Worm (Caenorhabditis elegans) whole organism, L1 larva: ENCODE data around the gene cup-15.

Source experiments
- C04F5.9 ChIP-seq: sonication (generic microtip); optimal IDR thresholded peaks from 2 replicates; lab custom pipeline; 2016; ENCODE audit warnings: missing genetic modification characterization, missing compliant biosample characterization
- C16A3.4 ChIP-seq: fragments of 150-350 bp; optimal IDR thresholded peaks from 2 replicates; lab custom pipeline; 2014; ENCODE audit warnings: missing biosample characterization, missing genetic modification characterization
- F16B12.6 ChIP-seq: fragments of 150-350 bp; optimal IDR thresholded peaks from 2 replicates; lab custom pipeline; 2014; ENCODE audit warnings: missing biosample characterization, missing genetic modification characterization
- aha-1 ChIP-seq: fragments of 150-350 bp; optimal IDR thresholded peaks from 2 replicates; lab custom pipeline; 2014; ENCODE audit warnings: missing biosample characterization, missing genetic modification characterization
- ama-1 ChIP-seq: fragments of 150-350 bp; optimal IDR thresholded peaks from 2 replicates; lab custom pipeline; 2014
- ceh-8 ChIP-seq: fragments of 200-800 bp; sonication (Bioruptor generic); optimal IDR thresholded peaks from 2 replicates; lab custom pipeline; 2018; ENCODE audit warnings: mild to moderate bottlenecking, missing genetic modification characterization, moderate library complexity, missing compliant biosample characterization
- dsc-1 ChIP-seq: sonication (generic microtip); optimal IDR thresholded peaks from 2 replicates; lab custom pipeline; 2016; ENCODE audit warnings: mild to moderate bottlenecking, missing genetic modification characterization, missing compliant biosample characterization
- efl-3 ChIP-seq: fragments of 200-800 bp; sonication (Bioruptor generic); optimal IDR thresholded peaks from 2 replicates; lab custom pipeline; 2018; ENCODE audit warnings: mild to moderate bottlenecking, missing genetic modification characterization, missing compliant biosample characterization
- elt-2 ChIP-seq: sonication (generic microtip); optimal IDR thresholded peaks from 2 replicates; lab custom pipeline; 2016; ENCODE audit warnings: missing genetic modification characterization, mild to moderate bottlenecking, inconsistent platforms, missing compliant biosample characterization, missing genetic modification reagents
- elt-3 ChIP-seq, 6 experiments: fragments of 150-350 bp in 1 of 6; sonication (generic microtip); optimal IDR thresholded peaks; 2 replicates each; lab custom pipeline; 2017 to 2018; ENCODE audit warnings: missing biosample characterization in 6 of 6, missing genetic modification characterization in 6 of 6, inconsistent platforms in 1 of 6
- ets-5 ChIP-seq: fragments of 200-800 bp; sonication (Bioruptor generic); IDR thresholded peaks from 2 replicates; pipeline ENCODE4 v1.3.6; 2022; ENCODE audit warnings: missing genetic modification characterization, missing compliant biosample characterization
- fkh-10 ChIP-seq: sonication (generic microtip); optimal IDR thresholded peaks from 2 replicates; lab custom pipeline; 2017; ENCODE audit warnings: missing biosample characterization, missing genetic modification reagents, missing genetic modification characterization
- fkh-4 ChIP-seq: sonication (generic microtip); optimal IDR thresholded peaks from 2 replicates; lab custom pipeline; 2016; ENCODE audit warnings: missing compliant biosample characterization, missing genetic modification characterization, borderline replicate concordance
- fkh-8 ChIP-seq: sonication (generic microtip); optimal IDR thresholded peaks from 2 replicates; lab custom pipeline; 2016; ENCODE audit warnings: mild to moderate bottlenecking, missing genetic modification characterization, missing compliant biosample characterization
- fos-1 ChIP-seq: fragments of 150-350 bp; optimal IDR thresholded peaks from 2 replicates; lab custom pipeline; 2014; ENCODE audit warnings: missing biosample characterization, missing genetic modification characterization
- hlh-17 ChIP-seq: fragments of 200-800 bp; sonication (Bioruptor generic); optimal IDR thresholded peaks from 2 replicates; lab custom pipeline; 2018; ENCODE audit warnings: missing genetic modification characterization, mild to moderate bottlenecking, missing compliant biosample characterization, moderate library complexity, borderline replicate concordance
- isw-1 ChIP-seq: fragments of 200-800 bp; sonication (Bioruptor generic); IDR thresholded peaks from 2 replicates; pipeline ENCODE4 v1.3.6; 2022; ENCODE audit warnings: missing genetic modification characterization, missing compliant biosample characterization
- jun-1 ChIP-seq: fragments of 150-350 bp; optimal IDR thresholded peaks from 2 replicates; lab custom pipeline; 2014; ENCODE audit warnings: missing biosample characterization, missing genetic modification reagents, missing genetic modification characterization
- lin-39 ChIP-seq: fragments of 150-350 bp; optimal IDR thresholded peaks from 2 replicates; lab custom pipeline; 2014; ENCODE audit warnings: missing biosample characterization, missing genetic modification reagents, missing genetic modification characterization
- mdl-1 ChIP-seq, 2 experiments: fragments of 150-350 bp; optimal IDR thresholded peaks; 2 replicates each; lab custom pipeline; 2014 to 2017; ENCODE audit warnings: missing biosample characterization in 2 of 2, missing genetic modification characterization in 2 of 2, inconsistent platforms in 1 of 2
- nhr-11 ChIP-seq: fragments of 150-350 bp; optimal IDR thresholded peaks from 2 replicates; lab custom pipeline; 2014; ENCODE audit warnings: missing biosample characterization, missing genetic modification characterization
- nhr-12 ChIP-seq: sonication (generic microtip); optimal IDR thresholded peaks from 2 replicates; lab custom pipeline; 2017; ENCODE audit warnings: missing biosample characterization, missing genetic modification characterization
- nhr-237 ChIP-seq: fragments of 150-350 bp; optimal IDR thresholded peaks from 2 replicates; lab custom pipeline; 2014; ENCODE audit warnings: missing biosample characterization, missing genetic modification characterization
- nhr-28 ChIP-seq: fragments of 150-350 bp; optimal IDR thresholded peaks from 2 replicates; lab custom pipeline; 2014; ENCODE audit warnings: missing biosample characterization, missing genetic modification characterization
- nhr-76 ChIP-seq: sonication (generic microtip); optimal IDR thresholded peaks from 2 replicates; lab custom pipeline; 2017; ENCODE audit warnings: missing biosample characterization, missing genetic modification characterization
- nhr-77 ChIP-seq: fragments of 150-350 bp; optimal IDR thresholded peaks from 2 replicates; lab custom pipeline; 2014; ENCODE audit warnings: missing biosample characterization, missing genetic modification characterization
- pqm-1 ChIP-seq: sonication (generic microtip); optimal IDR thresholded peaks from 3 replicates; lab custom pipeline; 2017; ENCODE audit warnings: missing biosample characterization, missing genetic modification characterization
- rnt-1 ChIP-seq: sonication (generic microtip); optimal IDR thresholded peaks from 2 replicates; lab custom pipeline; 2016; ENCODE audit warnings: mild to moderate bottlenecking, missing genetic modification characterization, moderate library complexity, missing compliant biosample characterization
- snpc-4 ChIP-seq: fragments of 150-350 bp; optimal IDR thresholded peaks from 2 replicates; lab custom pipeline; 2014; ENCODE audit warnings: missing biosample characterization, missing genetic modification characterization
- snu-23 ChIP-seq: sonication (generic microtip); optimal IDR thresholded peaks from 2 replicates; lab custom pipeline; 2016; ENCODE audit warnings: missing genetic modification characterization, missing compliant biosample characterization
- sox-4 ChIP-seq: sonication (generic microtip); optimal IDR thresholded peaks from 2 replicates; lab custom pipeline; 2016; ENCODE audit warnings: missing genetic modification characterization, missing compliant biosample characterization
- sup-37 ChIP-seq: fragments of 200-800 bp; sonication (Bioruptor generic); optimal IDR thresholded peaks from 2 replicates; lab custom pipeline; 2018; ENCODE audit warnings: mild to moderate bottlenecking, missing genetic modification characterization, missing compliant biosample characterization
- swsn-7 ChIP-seq: sonication (generic microtip); optimal IDR thresholded peaks from 2 replicates; lab custom pipeline; 2016; ENCODE audit warnings: missing genetic modification characterization, missing compliant biosample characterization
- tlp-1 ChIP-seq: fragments of 150-350 bp; optimal IDR thresholded peaks from 2 replicates; lab custom pipeline; 2014; ENCODE audit warnings: missing biosample characterization, missing genetic modification characterization
- unc-130 ChIP-seq: fragments of 150-350 bp; optimal IDR thresholded peaks from 2 replicates; lab custom pipeline; 2017; ENCODE audit warnings: missing biosample characterization, missing genetic modification characterization, inconsistent platforms
- unc-62 ChIP-seq: fragments of 150-350 bp; optimal IDR thresholded peaks from 2 replicates; lab custom pipeline; 2014; ENCODE audit warnings: missing biosample characterization, missing genetic modification reagents, missing genetic modification characterization
- unc-86 ChIP-seq: sonication (generic microtip); optimal IDR thresholded peaks from 2 replicates; lab custom pipeline; 2016; ENCODE audit warnings: missing genetic modification characterization, missing compliant biosample characterization
- unc-98 ChIP-seq: fragments of 200-800 bp; sonication (Bioruptor generic); IDR thresholded peaks from 2 replicates; pipeline ENCODE4 v1.3.6; 2022; ENCODE audit warnings: missing genetic modification characterization, missing compliant biosample characterization
- vab-15 ChIP-seq: sonication (generic microtip); optimal IDR thresholded peaks from 2 replicates; lab custom pipeline; 2017; ENCODE audit warnings: missing genotype, mild to moderate bottlenecking, missing genetic modification characterization, missing compliant biosample characterization
- xbp-1 ChIP-seq: sonication (generic microtip); optimal IDR thresholded peaks from 2 replicates; lab custom pipeline; 2016; ENCODE audit warnings: missing genetic modification characterization, missing compliant biosample characterization
- zag-1 ChIP-seq: fragments of 150-350 bp; optimal IDR thresholded peaks from 2 replicates; lab custom pipeline; 2014; ENCODE audit warnings: missing biosample characterization, missing genetic modification characterization

Gene cup-15

DNA sequence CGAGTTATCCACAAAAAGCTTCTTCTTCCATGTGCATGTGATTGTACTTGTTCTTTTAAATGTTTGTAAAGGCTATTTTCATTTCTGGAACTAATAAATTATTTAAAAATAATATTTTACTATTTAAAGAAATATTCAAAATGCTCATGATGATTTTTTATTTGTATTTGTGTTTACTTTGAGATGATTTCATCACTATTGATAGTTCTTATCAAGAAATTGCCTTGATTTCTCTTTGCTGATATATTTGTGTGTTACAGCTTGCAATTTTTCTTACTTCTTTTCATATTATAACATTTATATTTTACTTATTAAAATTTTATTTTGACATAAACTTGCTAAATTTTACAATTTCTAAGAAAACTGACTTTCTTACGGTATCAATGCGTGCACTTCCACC, 25.4 kb downstream of the cup-15 start:
- TF ChIP-seq elt-2 (tag; lab: Kevin White, UChicago) (peak; percentile 20), swsn-7 (tag; lab: Kevin White, UChicago) (no peak)

DNA sequence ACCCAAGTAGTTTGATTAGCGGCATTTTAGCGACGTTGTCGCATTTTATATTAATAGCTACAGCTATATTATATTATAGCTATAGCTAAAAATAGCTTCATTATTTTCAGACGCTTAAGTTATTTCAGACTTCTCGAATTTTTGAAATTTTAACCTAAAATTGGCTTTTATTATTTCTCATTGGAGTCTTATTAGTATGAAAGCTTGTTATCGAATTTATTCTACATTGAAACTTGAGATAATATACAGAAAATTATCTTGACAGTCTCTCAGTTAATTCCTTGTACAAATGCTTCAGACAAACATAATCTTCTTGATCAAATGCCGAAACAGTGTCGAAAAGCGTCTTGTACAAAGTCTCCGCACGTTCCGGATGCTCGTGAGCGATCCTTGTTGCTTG, 27.0 kb downstream of the cup-15 start, which contains the start of gene srh-48:
srh-48 (plus strand) TSS at position 301 of the 400 bp plus-strand sequence.
- TF ChIP-seq nhr-11 (tag; lab: Kevin White, UChicago) (no peak), isw-1 (GFP tag; lab: Robert Waterston, UW) (no peak), dsc-1 (tag; lab: Kevin White, UChicago) (no peak), mdl-1 (tag; optimal IDR thresholded peaks at IDR 0.05; lab: Kevin White, UChicago) (no peak), lin-39 (tag; lab: Kevin White, UChicago) (no peak), fkh-8 (tag; lab: Kevin White, UChicago) (no peak), C16A3.4 (tag; lab: Kevin White, UChicago) (no peak), efl-3 (GFP tag; lab: Kevin White, UChicago) (no peak), xbp-1 (tag; lab: Kevin White, UChicago) (no peak), nhr-237 (no peak), unc-86 (no peak), fos-1 (no peak), unc-62 (GFP tag; lab: Kevin White, UChicago) (no peak), nhr-28 (no peak)
- TF ChIP-seq, all 84 proteins: peak for 0

DNA sequence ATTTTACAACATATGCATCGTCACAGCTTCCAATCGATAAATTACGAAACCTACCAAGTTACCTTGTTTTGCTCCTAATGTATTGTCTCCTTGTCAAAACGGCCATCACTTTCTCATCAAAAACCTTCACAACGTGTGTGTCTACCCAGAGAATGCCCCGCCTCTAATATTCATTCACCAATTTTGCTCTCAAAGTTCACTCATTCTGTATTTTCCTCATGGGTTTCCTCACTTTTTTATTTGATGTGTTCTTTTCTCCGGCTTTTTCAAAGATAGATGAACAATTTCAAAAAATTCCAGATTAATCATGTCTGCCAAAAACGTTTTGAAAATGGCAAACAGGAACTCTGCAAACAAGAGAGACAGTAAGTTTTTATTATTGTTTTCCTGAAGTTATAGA, 32.4 kb downstream of the cup-15 start, which contains the start of gene C06C3.7:
C06C3.7 (plus strand) TSS at position 301 of the 400 bp plus-strand sequence.
- TF ChIP-seq unc-98 (GFP tag; lab: Robert Waterston, UW), result no peak
- no peak for TF ChIP-seq fkh-8 (tag; lab: Kevin White, UChicago)
- TF ChIP-seq isw-1 (GFP tag; lab: Robert Waterston, UW), result no peak
- TF ChIP-seq sox-4 (tag; lab: Kevin White, UChicago), result no peak
- TF ChIP-seq nhr-76 (tag; lab: Kevin White, UChicago), result no peak
- no peak for TF ChIP-seq vab-15 (tag; lab: Kevin White, UChicago)
- no peak for TF ChIP-seq sup-37 (GFP tag; lab: Kevin White, UChicago)
- no peak for TF ChIP-seq hlh-17
- TF ChIP-seq zag-1 (tag; lab: Kevin White, UChicago), result no peak
- TF ChIP-seq unc-86, result no peak
- TF ChIP-seq aha-1 (tag; lab: Kevin White, UChicago), result no peak
- TF ChIP-seq unc-130 (tag; lab: Kevin White, UChicago), result no peak
- no peak for TF ChIP-seq nhr-237
- TF ChIP-seq rnt-1 (tag; lab: Kevin White, UChicago), result no peak
- no peak for TF ChIP-seq nhr-77
- no peak for TF ChIP-seq snpc-4 (tag; lab: Kevin White, UChicago)
- TF ChIP-seq ama-1 (lab: Kevin White, UChicago), result no peak

DNA sequence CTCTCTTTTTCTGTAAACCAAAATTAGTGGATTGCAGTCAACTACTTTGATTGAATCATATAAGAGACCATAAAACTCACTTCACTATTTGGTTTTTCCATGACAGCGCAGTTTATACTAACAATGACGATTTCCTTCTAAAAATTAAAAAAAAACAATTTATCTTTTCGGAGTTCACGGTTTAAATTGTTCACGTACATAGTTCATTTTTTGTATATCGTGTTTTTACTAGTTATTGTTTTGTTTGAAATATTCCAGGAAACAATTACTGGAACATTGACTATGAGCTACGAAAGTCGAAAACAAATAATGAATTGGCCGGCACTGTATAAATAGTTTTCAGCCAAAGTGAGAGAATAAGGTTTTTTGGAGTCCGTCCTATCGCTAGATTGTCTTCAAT, 39.9 kb downstream of the cup-15 start, which contains the start of gene lido-17:
lido-17 (minus strand) TSS at position 101 of the 400 bp plus-strand sequence.
- TF ChIP-seq ets-5 (GFP tag; lab: Robert Waterston, UW) (no peak), C16A3.4 (tag; lab: Kevin White, UChicago) (no peak), snu-23 (GFP tag; lab: Kevin White, UChicago) (no peak), tlp-1 (tag; lab: Kevin White, UChicago) (no peak), pqm-1 (tag; lab: Kevin White, UChicago) (no peak), fkh-4 (tag; lab: Kevin White, UChicago) (no peak), fkh-10 (GFP tag; lab: Kevin White, UChicago) (no peak), F16B12.6 (tag; lab: Kevin White, UChicago) (no peak), jun-1 (no peak), elt-3 (tag; optimal IDR thresholded peaks at IDR 0.05; lab: Kevin White, UChicago) (no peak), C04F5.9 (tag; lab: Kevin White, UChicago) (no peak), ceh-8 (GFP tag; lab: Kevin White, UChicago) (no peak), nhr-12 (tag; lab: Kevin White, UChicago) (no peak)
